Fruit fly (Drosophila melanogaster): ENCODE measurements around the gene CG9784.

The CG9784 gene

dm6 chrX:16573659-16574058, 25.4 kb downstream of the CG9784 start (continued):
- TF ChIP-seq Rfx (GFP tag; IDR thresholded peaks at IDR 0.05) = peak; percentile 61; the same call in 1 of the 2 replicates
- TF ChIP-seq ATbp (GFP tag; optimal IDR thresholded peaks at IDR 0.05) = peak; percentile 58
- TF ChIP-seq ac (GFP tag; optimal IDR thresholded peaks at IDR 0.05) = peak; percentile 8
- TF ChIP-seq CG11695 (GFP tag; IDR thresholded peaks at IDR 0.05) = 0 out of 3 replicates have a peak, but pooled peaks have one; percentile 38
- no peak for TF ChIP-seq CG13624 (GFP tag; optimal IDR thresholded peaks at IDR 0.05)
- no peak for TF ChIP-seq CG12659 (GFP tag; optimal IDR thresholded peaks at IDR 0.05)
- no peak for TF ChIP-seq CG6689 (GFP tag; IDR thresholded peaks at IDR 0.05)
- TF ChIP-seq mirr (GFP tag; optimal IDR thresholded peaks at IDR 0.05) = peak; percentile 38
- TF ChIP-seq CG11247 (GFP tag; IDR thresholded peaks at IDR 0.05) = 0 out of 2 replicates have a peak, but pooled peaks have one; percentile 26
- peak; percentile 57 for TF ChIP-seq caup (GFP tag; optimal IDR thresholded peaks at IDR 0.05; ENCODE audit: severe bottlenecking)
- peak; percentile 20 for TF ChIP-seq wek (GFP tag; optimal IDR thresholded peaks at IDR 0.05)
- TF ChIP-seq Sox102F (GFP tag; optimal IDR thresholded peaks at IDR 0.05) = no peak
- peak; percentile 10 for TF ChIP-seq NfI (GFP tag; optimal IDR thresholded peaks at IDR 0.05)
- no peak for TF ChIP-seq CG17328 (GFP tag; IDR thresholded peaks at IDR 0.05)
- TF ChIP-seq CG8290 (GFP tag; optimal IDR thresholded peaks at IDR 0.05) = no peak
- TF ChIP-seq CG8290 (tag; optimal IDR thresholded peaks at IDR 0.05) = peak in 1 of 2 experiments; percentile 35
- no peak for TF ChIP-seq Dek (tag; optimal IDR thresholded peaks at IDR 0.05)
- TF ChIP-seq CG12942 (GFP tag; optimal IDR thresholded peaks at IDR 0.05) = peak; percentile 5
- no peak for TF ChIP-seq CG10431 (GFP tag; optimal IDR thresholded peaks at IDR 0.05)
- TF ChIP-seq CG7839 (tag; optimal IDR thresholded peaks at IDR 0.05) = no peak
- TF ChIP-seq Hand (GFP tag; optimal IDR thresholded peaks at IDR 0.05) = peak; percentile 3
- TF ChIP-seq CG13424 (tag; optimal IDR thresholded peaks at IDR 0.05) = peak; percentile 13
- TF ChIP-seq tup (GFP tag; optimal IDR thresholded peaks at IDR 0.05) = peak; percentile 43
- no peak for TF ChIP-seq bowl (GFP tag; IDR thresholded peaks at IDR 0.05)
- no peak for TF ChIP-seq Blimp-1 (GFP tag; optimal IDR thresholded peaks at IDR 0.05)
- no peak for TF ChIP-seq luna (GFP tag; optimal IDR thresholded peaks at IDR 0.05)
- TF ChIP-seq CG7987 (GFP tag; optimal IDR thresholded peaks at IDR 0.05) = peak; percentile 41
- TF ChIP-seq dmrt99B (tag; optimal IDR thresholded peaks at IDR 0.05) = peak; percentile 35
- TF ChIP-seq chm (GFP tag; IDR thresholded peaks at IDR 0.05) = 0 out of 2 replicates have a peak, but pooled peaks have one; percentile 8
- TF ChIP-seq danr (GFP tag; IDR thresholded peaks at IDR 0.05) = no peak
- TF ChIP-seq Neu2 (GFP tag; optimal IDR thresholded peaks at IDR 0.05; ENCODE audit: borderline replicate concordance) = no peak
- no peak for TF ChIP-seq vvl (GFP tag; IDR thresholded peaks at IDR 0.05)
- peak; percentile 44 for TF ChIP-seq CG2120 (GFP tag; optimal IDR thresholded peaks at IDR 0.05)
- TF ChIP-seq CG10565 (GFP tag; optimal IDR thresholded peaks at IDR 0.05) = no peak
- TF ChIP-seq chif (GFP tag; optimal IDR thresholded peaks at IDR 0.05) = no peak
- TF ChIP-seq Kr (GFP tag; optimal IDR thresholded peaks at IDR 0.05) = no peak
- TF ChIP-seq CG11504 (tag; optimal IDR thresholded peaks at IDR 0.05) = peak; percentile 1
- TF ChIP-seq insv (GFP tag; optimal IDR thresholded peaks at IDR 0.05) = no peak
- TF ChIP-seq PHDP (tag; optimal IDR thresholded peaks at IDR 0.05) = peak; percentile 50
- TF ChIP-seq Side (GFP tag; optimal IDR thresholded peaks at IDR 0.05) = no peak
- TF ChIP-seq Doc3 (GFP tag; IDR thresholded peaks at IDR 0.05; ENCODE audit: partially characterized antibody) = no peak
- TF ChIP-seq CG6765 (GFP tag; optimal IDR thresholded peaks at IDR 0.05) = peak; percentile 53
- no peak for TF ChIP-seq MESR4 (GFP tag; optimal IDR thresholded peaks at IDR 0.05)
- peak; percentile 31 for TF ChIP-seq CG7556 (GFP tag; optimal IDR thresholded peaks at IDR 0.05)
- TF ChIP-seq CG4404 (GFP tag; IDR thresholded peaks at IDR 0.05) = no peak
- peak; percentile 20 for TF ChIP-seq CG17359 (tag; optimal IDR thresholded peaks at IDR 0.05)
- peak; percentile 39 for TF ChIP-seq CG9876 (GFP tag; optimal IDR thresholded peaks at IDR 0.05)
- TF ChIP-seq CG3281 (GFP tag; optimal IDR thresholded peaks at IDR 0.05) = peak; percentile 53
- TF ChIP-seq Trl (optimal IDR thresholded peaks at IDR 0.05) = no peak
- peak; percentile 48 for TF ChIP-seq Trl (GFP tag; optimal IDR thresholded peaks at IDR 0.05)
- TF ChIP-seq nom (GFP tag; optimal IDR thresholded peaks at IDR 0.05) = peak; percentile 27
